Fruit fly (Drosophila melanogaster) whole organism, embryonic: ENCODE measurements around the gene CG15337.

ENCODE experiments used
- Bdp1 ChIP-seq: fragments of 200-800 bp; sonication (Bioruptor generic); optimal IDR thresholded peaks from 3 replicates; lab custom pipeline; 2016; ENCODE audit warnings: missing biosample characterization, missing genetic modification characterization
- CG12155 ChIP-seq: fragments of 200-800 bp; sonication (Bioruptor generic); optimal IDR thresholded peaks from 3 replicates; lab custom pipeline; 2016; ENCODE audit warnings: missing biosample characterization, missing genetic modification characterization
- CG12219 ChIP-seq: fragments of 200-800 bp; sonication (Bioruptor generic); optimal IDR thresholded peaks from 3 replicates; lab custom pipeline; 2018; ENCODE audit warnings: missing biosample characterization, mild to moderate bottlenecking, missing genetic modification characterization
- CG1233 ChIP-seq: fragments of 200-800 bp; sonication (Bioruptor generic); optimal IDR thresholded peaks from 4 replicates; lab custom pipeline; 2018; ENCODE audit warnings: missing biosample characterization, mild to moderate bottlenecking, missing genetic modification characterization
- CG12391 ChIP-seq: fragments of 200-800 bp; sonication (Bioruptor generic); optimal IDR thresholded peaks from 3 replicates; lab custom pipeline; 2018; ENCODE audit warnings: missing biosample characterization, mild to moderate bottlenecking, missing genetic modification characterization, moderate library complexity
- CG13287 ChIP-seq: fragments of 200-800 bp; sonication (Bioruptor generic); IDR thresholded peaks from 2 replicates; pipeline ENCODE4 v1.3.6; 2022; ENCODE audit warnings: missing biosample characterization, missing genetic modification characterization; ENCODE audit not compliant: partially characterized antibody
- CG13624 ChIP-seq: fragments of 200-800 bp; sonication (Bioruptor generic); optimal IDR thresholded peaks from 2 replicates; lab custom pipeline; 2016; ENCODE audit warnings: missing biosample characterization, missing genetic modification characterization
- CG17802 ChIP-seq: fragments of 200-800 bp; sonication (Bioruptor generic); optimal IDR thresholded peaks from 2 replicates; lab custom pipeline; 2018; ENCODE audit warnings: missing biosample characterization, mild to moderate bottlenecking, missing genetic modification characterization, moderate library complexity
- CG2116 ChIP-seq: fragments of 200-800 bp; sonication (Bioruptor generic); optimal IDR thresholded peaks from 3 replicates; lab custom pipeline; 2018; ENCODE audit warnings: missing biosample characterization, mild to moderate bottlenecking, missing genetic modification characterization
- CG2199 ChIP-seq: fragments of 200-800 bp; sonication (Bioruptor generic); IDR thresholded peaks from 3 replicates; pipeline ENCODE4 v1.3.6; 2022; ENCODE audit warnings: missing biosample characterization, missing genetic modification characterization
- CG2889 ChIP-seq: fragments of 200-800 bp; sonication (Bioruptor generic); IDR thresholded peaks from 3 replicates; pipeline ENCODE4 v1.3.6; 2022; ENCODE audit warnings: missing biosample characterization, missing genetic modification characterization
- CG33213 ChIP-seq: fragments of 200-800 bp; sonication (Bioruptor generic); optimal IDR thresholded peaks from 3 replicates; lab custom pipeline; 2016; ENCODE audit warnings: missing biosample characterization, missing genetic modification characterization
- CG7271 ChIP-seq: fragments of 200-800 bp; sonication (Bioruptor generic); optimal IDR thresholded peaks from 2 replicates; lab custom pipeline; 2018; ENCODE audit warnings: missing biosample characterization, mild to moderate bottlenecking, missing genetic modification characterization, moderate library complexity
- CG9609 ChIP-seq: fragments of 200-800 bp; sonication (Bioruptor generic); optimal IDR thresholded peaks from 3 replicates; lab custom pipeline; 2016; ENCODE audit warnings: missing biosample characterization, missing genetic modification characterization
- Deaf1 ChIP-seq: fragments of 200-800 bp; optimal IDR thresholded peaks from 3 replicates; lab custom pipeline; 2019; ENCODE audit warnings: missing biosample characterization, mild to moderate bottlenecking, missing genetic modification characterization, moderate library complexity
- Dfd ChIP-seq, 2 experiments: fragments of >200 bp; optimal IDR thresholded peaks; 2 replicates each; lab custom pipeline; 2017; ENCODE audit warnings: missing biosample characterization in 2 of 2, missing genetic modification characterization in 2 of 2
- Dip2 ChIP-seq: fragments of 200-800 bp; sonication (Bioruptor generic); IDR thresholded peaks from 2 replicates; pipeline ENCODE4 v1.3.6; 2022; ENCODE audit warnings: missing biosample characterization, missing genetic modification characterization
- Fer3 ChIP-seq: fragments of 200-800 bp; sonication (Bioruptor generic); optimal IDR thresholded peaks from 2 replicates; lab custom pipeline; 2018; ENCODE audit warnings: missing biosample characterization, mild to moderate bottlenecking, missing genetic modification characterization, moderate library complexity
- Hey ChIP-seq: fragments of 200-800 bp; sonication (Bioruptor generic); optimal IDR thresholded peaks from 3 replicates; lab custom pipeline; 2018; ENCODE audit warnings: missing biosample characterization, mild to moderate bottlenecking, missing genetic modification characterization
- HmgZ ChIP-seq: fragments of 200-800 bp; sonication (Bioruptor generic); optimal IDR thresholded peaks from 2 replicates; lab custom pipeline; 2018; ENCODE audit warnings: missing biosample characterization, mild to moderate bottlenecking, missing genetic modification characterization
- Hr3 ChIP-seq: fragments of 200-800 bp; sonication (Bioruptor generic); optimal IDR thresholded peaks from 3 replicates; lab custom pipeline; 2016; ENCODE audit warnings: missing biosample characterization, missing genetic modification characterization
- Lpt ChIP-seq: fragments of >200 bp; optimal IDR thresholded peaks from 2 replicates; lab custom pipeline; 2018; ENCODE audit warnings: missing biosample characterization, missing genetic modification characterization
- MTF-1 ChIP-seq: fragments of 200-800 bp; sonication (Bioruptor generic); optimal IDR thresholded peaks from 2 replicates; lab custom pipeline; 2018; ENCODE audit warnings: missing biosample characterization, mild to moderate bottlenecking, missing genetic modification characterization, borderline replicate concordance
- Mrtf ChIP-seq: fragments of 200-800 bp; sonication (Bioruptor generic); IDR thresholded peaks from 3 replicates; pipeline ENCODE4 v1.3.6; 2022; ENCODE audit warnings: missing biosample characterization, missing genetic modification characterization
- Opbp ChIP-seq: fragments of 200-800 bp; sonication (Bioruptor generic); IDR thresholded peaks from 3 replicates; pipeline ENCODE4 v1.3.6; 2022; ENCODE audit warnings: missing biosample characterization, missing genetic modification characterization; ENCODE audit not compliant: partially characterized antibody
- Scr ChIP-seq: fragments of 200-800 bp; sonication (Bioruptor generic); IDR thresholded peaks from 2 replicates; pipeline ENCODE4 v1.3.6; 2022; ENCODE audit warnings: missing biosample characterization, missing genetic modification characterization; ENCODE audit not compliant: partially characterized antibody
- Ssrp ChIP-seq: fragments of 200-800 bp; sonication (Bioruptor generic); optimal IDR thresholded peaks from 2 replicates; lab custom pipeline; 2018; ENCODE audit warnings: missing biosample characterization, mild to moderate bottlenecking, missing genetic modification characterization, moderate library complexity
- ara ChIP-seq: fragments of 200-800 bp; sonication (Bioruptor generic); IDR thresholded peaks from 2 replicates; pipeline ENCODE4 v1.3.6; 2022; ENCODE audit warnings: missing biosample characterization, missing genetic modification characterization
- ato ChIP-seq: fragments of 200-800 bp; sonication (Bioruptor generic); IDR thresholded peaks from 2 replicates; pipeline ENCODE4 v1.3.6; 2022; ENCODE audit warnings: missing biosample characterization, missing genetic modification characterization; ENCODE audit not compliant: partially characterized antibody
- az2 ChIP-seq: fragments of 200-800 bp; sonication (Bioruptor generic); optimal IDR thresholded peaks from 3 replicates; lab custom pipeline; 2016; ENCODE audit warnings: missing biosample characterization, missing genetic modification characterization
- bbx ChIP-seq: fragments of 200-800 bp; sonication (Bioruptor generic); IDR thresholded peaks from 2 replicates; pipeline ENCODE4 v1.3.6; 2022; ENCODE audit warnings: missing biosample characterization, missing genetic modification characterization; ENCODE audit not compliant: partially characterized antibody
- bowl ChIP-seq: fragments of 200-800 bp; sonication (Bioruptor generic); IDR thresholded peaks from 2 replicates; pipeline ENCODE4 v1.3.6; 2022; ENCODE audit warnings: missing biosample characterization, missing genetic modification characterization
- chn ChIP-seq: fragments of 200-800 bp; sonication (Bioruptor generic); optimal IDR thresholded peaks from 2 replicates; lab custom pipeline; 2016; ENCODE audit warnings: missing biosample characterization, missing genetic modification characterization
- cwo ChIP-seq: fragments of 200-800 bp; sonication (Bioruptor generic); optimal IDR thresholded peaks from 3 replicates; lab custom pipeline; 2017; ENCODE audit warnings: missing biosample characterization, missing genetic modification characterization, mild to moderate bottlenecking, moderate library complexity, missing genetic modification reagents
- dimm ChIP-seq: fragments of 200-800 bp; sonication (Bioruptor generic); IDR thresholded peaks from 2 replicates; pipeline ENCODE4 v1.3.6; 2022; ENCODE audit warnings: missing biosample characterization, missing genetic modification characterization
- dpn ChIP-seq, 2 experiments: fragments of 200-800 bp; sonication (Bioruptor generic); optimal IDR thresholded peaks; 3 replicates each; lab custom pipeline; 2016; ENCODE audit warnings: missing biosample characterization in 2 of 2, missing genetic modification characterization in 2 of 2
- fd3F ChIP-seq: fragments of 200-800 bp; sonication (Bioruptor generic); optimal IDR thresholded peaks from 2 replicates; lab custom pipeline; 2018; ENCODE audit warnings: missing biosample characterization, mild to moderate bottlenecking, missing genetic modification characterization, moderate library complexity
- gro ChIP-seq: fragments of 200-800 bp; sonication (Bioruptor generic); optimal IDR thresholded peaks from 2 replicates; lab custom pipeline; 2016; ENCODE audit warnings: missing biosample characterization, missing genetic modification characterization
- mld ChIP-seq: fragments of 200-800 bp; sonication (Bioruptor generic); IDR thresholded peaks from 3 replicates; pipeline ENCODE4 v1.3.6; 2022; ENCODE audit warnings: missing biosample characterization, missing genetic modification characterization; ENCODE audit not compliant: partially characterized antibody
- nerfin-1 ChIP-seq: fragments of 200-800 bp; sonication (Bioruptor generic); optimal IDR thresholded peaks from 3 replicates; lab custom pipeline; 2019; ENCODE audit warnings: missing biosample characterization, mild to moderate bottlenecking, missing genetic modification characterization, moderate library complexity
- pan ChIP-seq, 4 experiments: fragments of >200 bp in 3 of 4; fragments of 200-800 bp in 1 of 4; sonication (Bioruptor generic) in 1 of 4; optimal IDR thresholded peaks in 3 of 4; IDR thresholded peaks in 1 of 4; 2 replicates each; pipeline versions ENCODE4 v1.3.6 to Lab custom; 2017 to 2022; ENCODE audit warnings: missing biosample characterization in 2 of 4, missing genetic modification characterization in 2 of 4, mixed read lengths in 1 of 4
- pfk ChIP-seq: fragments of 200-800 bp; sonication (Bioruptor generic); optimal IDR thresholded peaks from 2 replicates; lab custom pipeline; 2018; ENCODE audit warnings: missing biosample characterization, mild to moderate bottlenecking, missing genetic modification characterization, moderate library complexity
- pita ChIP-seq: fragments of 200-800 bp; sonication (Bioruptor generic); optimal IDR thresholded peaks from 2 replicates; lab custom pipeline; 2017; ENCODE audit warnings: missing biosample characterization, mild to moderate bottlenecking, missing genetic modification characterization
- pum ChIP-seq: fragments of 200-800 bp; sonication (Bioruptor generic); optimal IDR thresholded peaks from 2 replicates; lab custom pipeline; 2016; ENCODE audit warnings: missing biosample characterization, missing genetic modification characterization
- sens ChIP-seq: fragments of 200-800 bp; sonication (Bioruptor generic); peaks from one replicate; lab custom pipeline; 2016; ENCODE audit warnings: missing biosample characterization, missing genetic modification characterization
- sr ChIP-seq: fragments of 200-800 bp; sonication (Bioruptor generic); IDR thresholded peaks from 3 replicates; pipeline ENCODE4 v1.3.6; 2022; ENCODE audit warnings: missing biosample characterization, missing genetic modification characterization
- stwl ChIP-seq: fragments of 200-800 bp; sonication (Bioruptor generic); optimal IDR thresholded peaks from 3 replicates; lab custom pipeline; 2018; ENCODE audit warnings: missing biosample characterization, mild to moderate bottlenecking, missing genetic modification characterization, moderate library complexity
- tll ChIP-seq, 2 experiments: fragments of 200-800 bp in 1 of 2; fragments of >200 bp in 1 of 2; sonication (Bioruptor generic) in 1 of 2; optimal IDR thresholded peaks; 2 replicates each; lab custom pipeline; 2017 to 2019; ENCODE audit warnings: missing biosample characterization in 2 of 2, missing genetic modification characterization in 2 of 2, mild to moderate bottlenecking in 1 of 2, moderate library complexity in 1 of 2
- yki ChIP-seq: fragments of >200 bp; optimal IDR thresholded peaks from 3 replicates; lab custom pipeline; 2018
- z ChIP-seq: fragments of 200-800 bp; sonication (Bioruptor generic); IDR thresholded peaks from 3 replicates; pipeline ENCODE4 v1.3.6; 2022; ENCODE audit warnings: missing biosample characterization, missing genetic modification characterization

The CG15337 gene

DNA sequence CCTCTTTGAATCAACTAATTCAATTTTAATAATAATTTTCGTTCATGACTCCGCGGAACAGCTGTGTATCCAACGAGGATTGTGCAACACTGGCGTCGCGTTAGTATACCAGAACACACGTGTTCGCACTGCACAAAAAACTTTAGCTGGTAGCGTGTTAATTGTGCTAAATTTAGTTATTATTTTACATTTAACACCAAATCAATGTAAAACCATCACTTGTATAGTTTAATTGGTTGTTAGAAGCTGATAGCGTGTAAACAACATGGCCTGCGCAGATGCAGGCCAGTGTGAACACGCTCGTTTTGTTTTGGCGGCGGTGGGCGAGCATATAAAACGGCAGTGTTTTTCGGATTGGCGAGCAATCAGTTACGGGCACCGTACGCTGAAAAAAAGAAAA, 2.6 kb upstream of the CG15337 start, which contains the start of the genes Traf6 and GIIIspla2 (continued):
- TF ChIP-seq yki (lab: Kevin White, UChicago) (no peak), mld (GFP tag; lab: Robert Waterston, UW) (no peak), CG12391 (peak; percentile 83), CG2116 (GFP tag; lab: Kevin White, UChicago) (peak; percentile 59), Fer3 (tag; lab: Kevin White, UChicago) (peak; percentile 70), sr (GFP tag; lab: Robert Waterston, UW) (no peak), dimm (no peak), CG12155 (peak; percentile 77), Mrtf (peak; percentile 68; the same call in 1 of the 3 replicates), Deaf1 (tag; lab: Kevin White, UChicago) (peak; percentile 77), sens (GFP tag; lab: Kevin White, UChicago) (peak; percentile 95), pan (optimal IDR thresholded peaks at IDR 0.05; lab: Kevin White, UChicago) (no peak), pan (GFP tag; optimal IDR thresholded peaks at IDR 0.05 in 1 of 2, IDR thresholded peaks at IDR 0.05 in 1 of 2) (peak in 1 of 2 experiments; percentile 69), pfk (no peak), Hr3 (GFP tag; lab: Kevin White, UChicago) (peak; percentile 78), bowl (GFP tag; lab: Robert Waterston, UW) (peak; percentile 53; the same call in 1 of the 2 replicates), CG13624 (GFP tag; lab: Kevin White, UChicago) (peak; percentile 56), Opbp (0 out of 3 replicates have a peak, but pooled peaks have one; percentile 10), CG33213 (GFP tag; lab: Kevin White, UChicago) (peak; percentile 68), Dfd (GFP tag; optimal IDR thresholded peaks at IDR 0.05; lab: Kevin White, UChicago) (no peak), Scr (GFP tag; lab: Robert Waterston, UW) (peak; percentile 49), gro (peak; percentile 51), CG9609 (peak; percentile 59), pita (GFP tag; lab: Kevin White, UChicago) (no peak), CG13287 (GFP tag; lab: Robert Waterston, UW) (peak; percentile 59), MTF-1 (GFP tag; lab: Kevin White, UChicago) (no peak), CG17802 (tag; lab: Kevin White, UChicago) (peak; percentile 90), tll (GFP tag; optimal IDR thresholded peaks at IDR 0.05; lab: Kevin White, UChicago) (no peak), Dip2 (GFP tag; lab: Robert Waterston, UW) (no peak), CG2199 (GFP tag; lab: Robert Waterston, UW) (peak; percentile 68; the same call in 1 of the 3 replicates), CG2889 (GFP tag; lab: Robert Waterston, UW) (0 out of 3 replicates have a peak, but pooled peaks have one; percentile 42), CG7271 (tag; lab: Kevin White, UChicago) (no peak), stwl (tag; lab: Kevin White, UChicago) (peak; percentile 94), az2 (peak; percentile 59), dpn (GFP tag; optimal IDR thresholded peaks at IDR 0.05; lab: Kevin White, UChicago) (peak; percentile 71 to 72), ara (GFP tag; lab: Robert Waterston, UW) (peak; percentile 79), z (GFP tag; lab: Robert Waterston, UW) (no peak), HmgZ (tag; lab: Kevin White, UChicago) (peak; percentile 81), pum (peak; percentile 64), chn (peak; percentile 70), bbx (no peak), nerfin-1 (tag; lab: Kevin White, UChicago) (peak; percentile 48), Lpt (GFP tag; lab: Kevin White, UChicago) (no peak), Hey (tag; lab: Kevin White, UChicago) (peak; percentile 61), CG12219 (peak; percentile 57), CG1233 (GFP tag; lab: Kevin White, UChicago) (peak; percentile 70), Ssrp (tag; lab: Kevin White, UChicago) (peak; percentile 72), fd3F (GFP tag; lab: Kevin White, UChicago) (peak; percentile 66), ato (GFP tag; lab: Robert Waterston, UW) (no peak), cwo (peak; percentile 50), Bdp1 (GFP tag; lab: Kevin White, UChicago) (peak; percentile 74)
